Fruit fly (Drosophila melanogaster) whole organism, embryonic: ENCODE data around the gene TwdlL.

ENCODE experiments used
- Ada2b ChIP-seq: fragments of 200-800 bp; sonication (Bioruptor generic); IDR thresholded peaks from 2 replicates; pipeline ENCODE4 v1.3.6; 2022; ENCODE audit warnings: missing biosample characterization, missing genetic modification characterization
- Antp ChIP-seq: fragments of 200-800 bp; sonication (Bioruptor generic); optimal IDR thresholded peaks from 3 replicates; lab custom pipeline; 2016; ENCODE audit warnings: missing biosample characterization, missing genetic modification characterization
- CG11093 ChIP-seq: fragments of 200-800 bp; sonication (Bioruptor generic); IDR thresholded peaks from 3 replicates; pipeline ENCODE4 v1.3.6; 2022; ENCODE audit warnings: missing biosample characterization, missing genetic modification characterization
- CG11695 ChIP-seq: fragments of 200-800 bp; sonication (Bioruptor generic); IDR thresholded peaks from 3 replicates; pipeline ENCODE4 v1.3.6; 2022; ENCODE audit warnings: missing biosample characterization, missing genetic modification characterization
- CG14050 ChIP-seq: fragments of 200-800 bp; sonication (Bioruptor generic); IDR thresholded peaks from 3 replicates; pipeline ENCODE4 v1.3.6; 2022; ENCODE audit warnings: missing biosample characterization, missing genetic modification characterization
- CG15601 ChIP-seq: fragments of 200-800 bp; sonication (Bioruptor generic); optimal IDR thresholded peaks from 3 replicates; lab custom pipeline; 2019; ENCODE audit warnings: missing biosample characterization, mild to moderate bottlenecking, missing genetic modification characterization, moderate library complexity
- CG17361 ChIP-seq: fragments of 200-800 bp; sonication (Bioruptor generic); IDR thresholded peaks from 3 replicates; pipeline ENCODE4 v1.3.6; 2022; ENCODE audit warnings: missing biosample characterization, missing genetic modification characterization
- CG17385 ChIP-seq: fragments of 200-800 bp; sonication (Bioruptor generic); optimal IDR thresholded peaks from 3 replicates; lab custom pipeline; 2018; ENCODE audit warnings: missing biosample characterization, mild to moderate bottlenecking, missing genetic modification characterization
- CG17612 ChIP-seq: fragments of 200-800 bp; sonication (Bioruptor generic); IDR thresholded peaks from 2 replicates; pipeline ENCODE4 v1.3.6; 2022; ENCODE audit warnings: missing biosample characterization, missing genetic modification characterization
- CG18599 ChIP-seq: fragments of 200-800 bp; sonication (Bioruptor generic); optimal IDR thresholded peaks from 3 replicates; lab custom pipeline; 2017; ENCODE audit warnings: missing biosample characterization, missing genetic modification characterization, mild to moderate bottlenecking, moderate library complexity, missing genetic modification reagents
- CG2129 ChIP-seq: fragments of 200-800 bp; sonication (Bioruptor generic); IDR thresholded peaks from 2 replicates; pipeline ENCODE4 v1.3.6; 2022; ENCODE audit warnings: missing biosample characterization, missing genetic modification characterization; ENCODE audit not compliant: partially characterized antibody
- CG3726 ChIP-seq: fragments of 200-800 bp; sonication (Bioruptor generic); IDR thresholded peaks from 3 replicates; pipeline ENCODE4, ENCODE4 v1.3.6; 2022; ENCODE audit warnings: missing biosample characterization, missing genetic modification characterization
- CG4328 ChIP-seq: fragments of 200-800 bp; sonication (Bioruptor generic); optimal IDR thresholded peaks from 3 replicates; lab custom pipeline; 2017; ENCODE audit warnings: missing biosample characterization, missing genetic modification reagents, missing genetic modification characterization
- CG6791 ChIP-seq: fragments of 200-800 bp; sonication (Bioruptor generic); IDR thresholded peaks from 3 replicates; pipeline ENCODE4 v1.3.6; 2022; ENCODE audit warnings: missing biosample characterization, missing genetic modification characterization; ENCODE audit not compliant: partially characterized antibody
- CG7745 ChIP-seq: fragments of 200-800 bp; sonication (Bioruptor generic); optimal IDR thresholded peaks from 2 replicates; lab custom pipeline; 2018; ENCODE audit warnings: missing biosample characterization, mild to moderate bottlenecking, missing genetic modification characterization, moderate library complexity
- CG8089 ChIP-seq: fragments of 200-800 bp; sonication (Bioruptor generic); optimal IDR thresholded peaks from 3 replicates; lab custom pipeline; 2016; ENCODE audit warnings: missing biosample characterization, missing genetic modification characterization
- CG8281 ChIP-seq: fragments of 200-800 bp; sonication (Bioruptor generic); optimal IDR thresholded peaks from 2 replicates; lab custom pipeline; 2018; ENCODE audit warnings: missing biosample characterization, mild to moderate bottlenecking, missing genetic modification characterization, moderate library complexity
- CG8478 ChIP-seq: fragments of >200 bp; optimal IDR thresholded peaks from 2 replicates; lab custom pipeline; 2018
- CG9437 ChIP-seq: fragments of 200-800 bp; sonication (Bioruptor generic); optimal IDR thresholded peaks from 2 replicates; lab custom pipeline; 2018; ENCODE audit warnings: missing biosample characterization, mild to moderate bottlenecking, missing genetic modification characterization
- CG9609 ChIP-seq: fragments of 200-800 bp; sonication (Bioruptor generic); optimal IDR thresholded peaks from 3 replicates; lab custom pipeline; 2016; ENCODE audit warnings: missing biosample characterization, missing genetic modification characterization
- Dad ChIP-seq: fragments of 200-800 bp; sonication (Bioruptor generic); optimal IDR thresholded peaks from 3 replicates; lab custom pipeline; 2016; ENCODE audit warnings: missing biosample characterization, missing genetic modification characterization
- Dbx ChIP-seq: fragments of 200-800 bp; sonication (Bioruptor generic); IDR thresholded peaks from 3 replicates; pipeline ENCODE4 v1.3.6; 2022; ENCODE audit warnings: missing biosample characterization, missing genetic modification characterization
- HLH54F ChIP-seq: fragments of 200-800 bp; sonication (Bioruptor generic); optimal IDR thresholded peaks from 3 replicates; lab custom pipeline; 2016; ENCODE audit warnings: missing biosample characterization, missing genetic modification characterization
- Hr78 ChIP-seq, 2 experiments: fragments of 200-800 bp in 1 of 2; fragments of >200 bp in 1 of 2; sonication (Bioruptor generic) in 1 of 2; optimal IDR thresholded peaks; 2 replicates each; lab custom pipeline; 2017 to 2019; ENCODE audit warnings: missing biosample characterization in 2 of 2, missing genetic modification characterization in 2 of 2, mild to moderate bottlenecking in 1 of 2, moderate library complexity in 1 of 2
- Lim3 ChIP-seq: fragments of 200-800 bp; sonication (Bioruptor generic); IDR thresholded peaks from 2 replicates; pipeline ENCODE4 v1.3.6; 2022; ENCODE audit warnings: missing biosample characterization, missing genetic modification characterization
- Myb ChIP-seq: fragments of 200-800 bp; sonication (Bioruptor generic); optimal IDR thresholded peaks from 2 replicates; lab custom pipeline; 2016; ENCODE audit warnings: missing biosample characterization, missing genetic modification characterization
- Side ChIP-seq: fragments of 200-800 bp; sonication (Bioruptor generic); optimal IDR thresholded peaks from 2 replicates; lab custom pipeline; 2016; ENCODE audit warnings: missing biosample characterization, missing genetic modification characterization
- Sox102F ChIP-seq: fragments of 200-800 bp; sonication (Bioruptor generic); optimal IDR thresholded peaks from 2 replicates; lab custom pipeline; 2018; ENCODE audit warnings: missing biosample characterization, mild to moderate bottlenecking, missing genetic modification characterization, moderate library complexity
- Sry-δ ChIP-seq: fragments of 200-800 bp; sonication (Bioruptor generic); optimal IDR thresholded peaks from 2 replicates; lab custom pipeline; 2016; ENCODE audit warnings: missing biosample characterization, missing genetic modification characterization
- Vsx1 ChIP-seq: fragments of 200-800 bp; sonication (Bioruptor generic); optimal IDR thresholded peaks from 2 replicates; lab custom pipeline; 2017; ENCODE audit warnings: missing biosample characterization, mild to moderate bottlenecking, missing genetic modification characterization, missing genetic modification reagents
- YL-1 ChIP-seq: fragments of 200-800 bp; sonication (Bioruptor generic); optimal IDR thresholded peaks from 3 replicates; lab custom pipeline; 2017; ENCODE audit warnings: missing biosample characterization, mild to moderate bottlenecking, missing genetic modification characterization
- ara ChIP-seq: fragments of 200-800 bp; sonication (Bioruptor generic); IDR thresholded peaks from 2 replicates; pipeline ENCODE4 v1.3.6; 2022; ENCODE audit warnings: missing biosample characterization, missing genetic modification characterization
- ase ChIP-seq: fragments of 200-800 bp; sonication (Bioruptor generic); IDR thresholded peaks from 3 replicates; pipeline ENCODE4 v1.3.6; 2022; ENCODE audit warnings: missing biosample characterization, missing genetic modification characterization
- chm ChIP-seq: fragments of 200-800 bp; sonication (Bioruptor generic); IDR thresholded peaks from 2 replicates; pipeline ENCODE4 v1.3.6; 2022; ENCODE audit warnings: missing biosample characterization, missing genetic modification characterization
- ems ChIP-seq: fragments of 200-800 bp; sonication (Bioruptor generic); optimal IDR thresholded peaks from 3 replicates; lab custom pipeline; 2016; ENCODE audit warnings: missing biosample characterization, missing genetic modification characterization
- fd3F ChIP-seq: fragments of 200-800 bp; sonication (Bioruptor generic); optimal IDR thresholded peaks from 2 replicates; lab custom pipeline; 2018; ENCODE audit warnings: missing biosample characterization, mild to moderate bottlenecking, missing genetic modification characterization, moderate library complexity
- her ChIP-seq: fragments of 200-800 bp; sonication (Bioruptor generic); optimal IDR thresholded peaks from 2 replicates; lab custom pipeline; 2016; ENCODE audit warnings: missing biosample characterization, missing genetic modification characterization
- luna ChIP-seq: fragments of 200-800 bp; sonication (Bioruptor generic); optimal IDR thresholded peaks from 2 replicates; lab custom pipeline; 2016; ENCODE audit warnings: missing biosample characterization, missing genetic modification characterization
- maf-S ChIP-seq: fragments of 200-800 bp; sonication (Bioruptor generic); optimal IDR thresholded peaks from 2 replicates; lab custom pipeline; 2016; ENCODE audit warnings: missing biosample characterization, missing genetic modification characterization
- mld ChIP-seq: fragments of 200-800 bp; sonication (Bioruptor generic); IDR thresholded peaks from 3 replicates; pipeline ENCODE4 v1.3.6; 2022; ENCODE audit warnings: missing biosample characterization, missing genetic modification characterization; ENCODE audit not compliant: partially characterized antibody
- pho ChIP-seq: fragments of 200-800 bp; sonication (Bioruptor generic); optimal IDR thresholded peaks from 2 replicates; lab custom pipeline; 2016; ENCODE audit warnings: missing biosample characterization, missing genetic modification characterization
- prd ChIP-seq, 3 experiments: fragments of >200 bp in 2 of 3; fragments of 200-800 bp in 1 of 3; sonication (Bioruptor generic) in 1 of 3; optimal IDR thresholded peaks in 2 of 3; IDR thresholded peaks in 1 of 3; 2 replicates in 2 of 3; 3 replicates in 1 of 3; pipeline versions ENCODE4 v1.3.6 to Lab custom; 2017 to 2022; ENCODE audit warnings: missing biosample characterization in 1 of 3, missing genetic modification characterization in 1 of 3
- rib ChIP-seq: fragments of 200-800 bp; sonication (Bioruptor generic); IDR thresholded peaks from 2 replicates; pipeline ENCODE4 v1.3.6; 2022; ENCODE audit warnings: missing biosample characterization, missing genetic modification characterization
- tin ChIP-seq: fragments of 200-800 bp; sonication (Bioruptor generic); optimal IDR thresholded peaks from 3 replicates; lab custom pipeline; 2016; ENCODE audit warnings: missing biosample characterization, missing genetic modification characterization
- unpg ChIP-seq: fragments of 200-800 bp; sonication (Bioruptor generic); optimal IDR thresholded peaks from 3 replicates; lab custom pipeline; 2018; ENCODE audit warnings: missing biosample characterization, mild to moderate bottlenecking, missing genetic modification characterization, moderate library complexity
- vfl ChIP-seq: fragments of 200-800 bp; sonication (Bioruptor generic); optimal IDR thresholded peaks from 2 replicates; lab custom pipeline; 2016; ENCODE audit warnings: missing biosample characterization, missing genetic modification characterization
- vnd ChIP-seq: fragments of 200-800 bp; sonication (Bioruptor generic); IDR thresholded peaks from 3 replicates; pipeline ENCODE4 v1.3.6; 2022; ENCODE audit warnings: missing biosample characterization, missing genetic modification characterization; ENCODE audit not compliant: partially characterized antibody
- wdn ChIP-seq: fragments of 200-800 bp; sonication (Bioruptor generic); IDR thresholded peaks from 2 replicates; pipeline ENCODE4 v1.3.6; 2022; ENCODE audit warnings: missing biosample characterization, missing genetic modification characterization
- wor ChIP-seq: fragments of 200-800 bp; sonication (Bioruptor generic); IDR thresholded peaks from 2 replicates; pipeline ENCODE4 v1.3.6; 2022; ENCODE audit warnings: missing biosample characterization, missing genetic modification characterization
- zfh2 ChIP-seq: fragments of 200-800 bp; sonication (Bioruptor generic); optimal IDR thresholded peaks from 2 replicates; lab custom pipeline; 2016; ENCODE audit warnings: missing biosample characterization, missing genetic modification characterization

Gene TwdlL

dm6 chr3R:26654594-26654993, 29.1 kb upstream of the TwdlL start (continued):
- TF ChIP-seq Vsx1 (peak; percentile 60), Dad (no peak), fd3F (GFP tag; lab: Kevin White, UChicago) (no peak), Dbx (GFP tag; lab: Robert Waterston, UW) (0 out of 3 replicates have a peak, but pooled peaks have one; percentile 28), Sox102F (GFP tag; lab: Kevin White, UChicago) (peak; percentile 61), CG8281 (tag; lab: Kevin White, UChicago) (no peak), CG17612 (GFP tag; lab: Robert Waterston, UW) (no peak), chm (peak; percentile 18; the same call in 1 of the 2 replicates), CG2129 (no peak), CG18599 (GFP tag; lab: Kevin White, UChicago) (peak; percentile 69), rib (no peak), her (GFP tag; lab: Kevin White, UChicago) (no peak), ase (GFP tag; lab: Robert Waterston, UW) (peak; percentile 44; the same call in 2 of the 3 replicates), mld (no peak), ems (GFP tag; lab: Kevin White, UChicago) (peak; percentile 50), Sry-δ (no peak), wdn (GFP tag; lab: Robert Waterston, UW) (0 out of 2 replicates have a peak, but pooled peaks have one; percentile 18), Antp (GFP tag; lab: Kevin White, UChicago) (peak; percentile 54), CG11695 (peak; percentile 55; the same call in 1 of the 3 replicates), Hr78 (GFP tag; optimal IDR thresholded peaks at IDR 0.05; lab: Kevin White, UChicago) (no peak), HLH54F (peak; percentile 44), vnd (GFP tag; lab: Robert Waterston, UW) (no peak), CG11093 (GFP tag; lab: Robert Waterston, UW) (0 out of 3 replicates have a peak, but pooled peaks have one; percentile 24), CG4328 (GFP tag; lab: Kevin White, UChicago) (no peak), CG3726 (GFP tag; lab: Robert Waterston, UW) (0 out of 3 replicates have a peak, but pooled peaks have one; percentile 44), tin (GFP tag; lab: Kevin White, UChicago) (peak; percentile 49), CG9437 (no peak), pho (GFP tag; lab: Kevin White, UChicago) (peak; percentile 21), Myb (peak; percentile 32), CG8089 (GFP tag; lab: Kevin White, UChicago) (no peak), Side (GFP tag; lab: Kevin White, UChicago) (peak; percentile 18), ara (GFP tag; lab: Robert Waterston, UW) (no peak), CG14050 (GFP tag; lab: Robert Waterston, UW) (peak; percentile 42; the same call in 2 of the 3 replicates), CG6791 (no peak), zfh2 (peak; percentile 45), prd (optimal IDR thresholded peaks at IDR 0.05; lab: Kevin White, UChicago) (no peak), prd (GFP tag; IDR thresholded peaks at IDR 0.05; lab: Robert Waterston, UW) (peak; percentile 62; the same call in 2 of the 3 replicates), YL-1 (no peak), CG7745 (tag; lab: Kevin White, UChicago) (no peak), CG9609 (peak; percentile 63), Lim3 (0 out of 2 replicates have a peak, but pooled peaks have one; percentile 6), CG17361 (GFP tag; lab: Robert Waterston, UW) (no peak), luna (GFP tag; lab: Kevin White, UChicago) (peak; percentile 14), CG8478 (no peak), CG17385 (GFP tag; lab: Kevin White, UChicago) (peak; percentile 17), wor (peak; percentile 21; the same call in 1 of the 2 replicates), vfl (peak; percentile 26), CG15601 (tag; lab: Kevin White, UChicago) (no peak), Ada2b (GFP tag; lab: Robert Waterston, UW) (peak; percentile 72), unpg (peak; percentile 57), maf-S (GFP tag; lab: Kevin White, UChicago) (peak; percentile 22)
